Fruit fly (Drosophila melanogaster) whole organism, embryonic: ENCODE data around the gene CG4880.

ENCODE experiments used
- Bgb ChIP-seq: fragments of 200-800 bp; sonication (Bioruptor generic); IDR thresholded peaks from 2 replicates; pipeline ENCODE4 v1.3.6; 2022; ENCODE audit warnings: missing biosample characterization, missing genetic modification characterization; ENCODE audit not compliant: partially characterized antibody
- Blimp-1 ChIP-seq: fragments of 200-800 bp; sonication (Bioruptor generic); optimal IDR thresholded peaks from 3 replicates; lab custom pipeline; 2018; ENCODE audit warnings: missing biosample characterization, missing genetic modification characterization, mild to moderate bottlenecking, moderate library complexity, missing genetic modification reagents
- CG10267 ChIP-seq: fragments of 200-800 bp; sonication (Bioruptor generic); optimal IDR thresholded peaks from 2 replicates; lab custom pipeline; 2018; ENCODE audit warnings: missing biosample characterization, mild to moderate bottlenecking, missing genetic modification characterization, moderate library complexity
- CG10979 ChIP-seq: fragments of 200-800 bp; sonication (Bioruptor generic); optimal IDR thresholded peaks from 2 replicates; lab custom pipeline; 2018; ENCODE audit warnings: missing biosample characterization, mild to moderate bottlenecking, missing genetic modification characterization, moderate library complexity
- CG11504 ChIP-seq: fragments of 200-800 bp; sonication (Bioruptor generic); optimal IDR thresholded peaks from 3 replicates; lab custom pipeline; 2019; ENCODE audit warnings: missing biosample characterization, mild to moderate bottlenecking, missing genetic modification characterization, moderate library complexity
- CG11723 ChIP-seq: fragments of 200-800 bp; sonication (Bioruptor generic); optimal IDR thresholded peaks from 2 replicates; lab custom pipeline; 2017; ENCODE audit warnings: missing biosample characterization, mild to moderate bottlenecking, missing genetic modification characterization
- CG15269 ChIP-seq: fragments of 200-800 bp; sonication (Bioruptor generic); optimal IDR thresholded peaks from 2 replicates; lab custom pipeline; 2018; ENCODE audit warnings: missing biosample characterization, mild to moderate bottlenecking, missing genetic modification characterization, moderate library complexity
- CG15479 ChIP-seq: fragments of 200-800 bp; sonication (Bioruptor generic); optimal IDR thresholded peaks from 3 replicates; lab custom pipeline; 2019; ENCODE audit warnings: missing biosample characterization, mild to moderate bottlenecking, missing genetic modification characterization, moderate library complexity
- CG16863 ChIP-seq: fragments of 200-800 bp; sonication (Bioruptor generic); optimal IDR thresholded peaks from 3 replicates; lab custom pipeline; 2016; ENCODE audit warnings: missing biosample characterization, missing genetic modification characterization
- CG17802 ChIP-seq: fragments of 200-800 bp; sonication (Bioruptor generic); optimal IDR thresholded peaks from 2 replicates; lab custom pipeline; 2018; ENCODE audit warnings: missing biosample characterization, mild to moderate bottlenecking, missing genetic modification characterization, moderate library complexity
- CG17912 ChIP-seq: fragments of 200-800 bp; sonication (Bioruptor generic); optimal IDR thresholded peaks from 2 replicates; lab custom pipeline; 2018; ENCODE audit warnings: missing biosample characterization, mild to moderate bottlenecking, missing genetic modification characterization
- CG1792 ChIP-seq: fragments of 200-800 bp; sonication (Bioruptor generic); optimal IDR thresholded peaks from 2 replicates; lab custom pipeline; 2016; ENCODE audit warnings: missing biosample characterization, missing genetic modification characterization
- CG2129 ChIP-seq: fragments of 200-800 bp; sonication (Bioruptor generic); IDR thresholded peaks from 2 replicates; pipeline ENCODE4 v1.3.6; 2022; ENCODE audit warnings: missing biosample characterization, missing genetic modification characterization; ENCODE audit not compliant: partially characterized antibody
- CG2202 ChIP-seq: fragments of 200-800 bp; sonication (Bioruptor generic); optimal IDR thresholded peaks from 2 replicates; lab custom pipeline; 2018; ENCODE audit warnings: missing biosample characterization, mild to moderate bottlenecking, missing genetic modification characterization
- CG2678 ChIP-seq: fragments of 200-800 bp; sonication (Bioruptor generic); optimal IDR thresholded peaks from 3 replicates; lab custom pipeline; 2019; ENCODE audit warnings: missing biosample characterization, mild to moderate bottlenecking, missing genetic modification characterization, moderate library complexity
- CG2712 ChIP-seq: fragments of 200-800 bp; optimal IDR thresholded peaks from 3 replicates; lab custom pipeline; 2019; ENCODE audit warnings: missing biosample characterization, mild to moderate bottlenecking, missing genetic modification characterization, moderate library complexity
- CG30431 ChIP-seq: fragments of 200-800 bp; sonication (Bioruptor generic); optimal IDR thresholded peaks from 2 replicates; lab custom pipeline; 2017; ENCODE audit warnings: missing biosample characterization, missing genetic modification characterization
- CG3163 ChIP-seq: fragments of 200-800 bp; sonication (Bioruptor generic); optimal IDR thresholded peaks from 3 replicates; lab custom pipeline; 2016; ENCODE audit warnings: missing biosample characterization, missing genetic modification characterization
- CG32772 ChIP-seq: fragments of 200-800 bp; sonication (Bioruptor generic); IDR thresholded peaks from 2 replicates; pipeline ENCODE4 v1.3.6; 2022; ENCODE audit warnings: missing biosample characterization, missing genetic modification characterization
- CG4820 ChIP-seq: fragments of 200-800 bp; sonication (Bioruptor generic); optimal IDR thresholded peaks from 3 replicates; lab custom pipeline; 2016; ENCODE audit warnings: missing biosample characterization, missing genetic modification characterization
- CG6254 ChIP-seq: fragments of 200-800 bp; sonication (Bioruptor generic); optimal IDR thresholded peaks from 3 replicates; lab custom pipeline; 2017; ENCODE audit warnings: mild to moderate bottlenecking, missing biosample characterization, missing genetic modification reagents, missing genetic modification characterization
- CG7556 ChIP-seq: fragments of 200-800 bp; sonication (Bioruptor generic); optimal IDR thresholded peaks from 2 replicates; lab custom pipeline; 2017; ENCODE audit warnings: missing biosample characterization, mild to moderate bottlenecking, missing genetic modification characterization
- CG7786 ChIP-seq: fragments of 200-800 bp; sonication (Bioruptor generic); optimal IDR thresholded peaks from 2 replicates; lab custom pipeline; 2016; ENCODE audit warnings: missing biosample characterization, missing genetic modification characterization
- CG7928 ChIP-seq: fragments of 200-800 bp; sonication (Bioruptor generic); optimal IDR thresholded peaks from 2 replicates; lab custom pipeline; 2017; ENCODE audit warnings: missing biosample characterization, mild to moderate bottlenecking, missing genetic modification characterization
- CrebB ChIP-seq: fragments of 200-800 bp; sonication (Bioruptor generic); optimal IDR thresholded peaks from 3 replicates; lab custom pipeline; 2018; ENCODE audit warnings: missing biosample characterization, mild to moderate bottlenecking, missing genetic modification characterization
- D ChIP-seq, 2 experiments: fragments of 200-800 bp in 1 of 2; fragments of >200 bp in 1 of 2; sonication (Bioruptor generic) in 1 of 2; optimal IDR thresholded peaks; 2 replicates in 1 of 2; 3 replicates in 1 of 2; lab custom pipeline; 2017; ENCODE audit warnings: mild to moderate bottlenecking in 1 of 2, missing biosample characterization in 1 of 2, missing genetic modification characterization in 1 of 2, missing genetic modification reagents in 1 of 2
- Fer1 ChIP-seq: fragments of 200-800 bp; sonication (Bioruptor generic); optimal IDR thresholded peaks from 2 replicates; lab custom pipeline; 2017; ENCODE audit warnings: missing biosample characterization, mild to moderate bottlenecking, missing genetic modification characterization
- HLH3B ChIP-seq: fragments of 200-800 bp; sonication (Bioruptor generic); IDR thresholded peaks from 2 replicates; pipeline ENCODE4 v1.3.6; 2022; ENCODE audit warnings: missing biosample characterization, missing genetic modification characterization
- MBD-R2 ChIP-seq: fragments of 200-800 bp; sonication (Bioruptor generic); IDR thresholded peaks from 2 replicates; pipeline ENCODE4 v1.3.6; 2022; ENCODE audit warnings: missing biosample characterization, missing genetic modification characterization
- NK7.1 ChIP-seq: fragments of 200-800 bp; sonication (Bioruptor generic); optimal IDR thresholded peaks from 3 replicates; lab custom pipeline; 2016; ENCODE audit warnings: missing biosample characterization, missing genetic modification characterization
- Sox100B ChIP-seq: fragments of 200-800 bp; sonication (Bioruptor generic); optimal IDR thresholded peaks from 3 replicates; lab custom pipeline; 2018; ENCODE audit warnings: missing biosample characterization, mild to moderate bottlenecking, missing genetic modification characterization
- Sox102F ChIP-seq: fragments of 200-800 bp; sonication (Bioruptor generic); optimal IDR thresholded peaks from 2 replicates; lab custom pipeline; 2018; ENCODE audit warnings: missing biosample characterization, mild to moderate bottlenecking, missing genetic modification characterization, moderate library complexity
- Usf ChIP-seq: fragments of 200-800 bp; sonication (Bioruptor generic); optimal IDR thresholded peaks from 2 replicates; lab custom pipeline; 2017; ENCODE audit warnings: missing genotype, missing biosample characterization, missing genetic modification characterization
- ab ChIP-seq: fragments of 200-800 bp; sonication (Bioruptor generic); optimal IDR thresholded peaks from 2 replicates; lab custom pipeline; 2016; ENCODE audit warnings: missing biosample characterization, missing genetic modification characterization
- bsh ChIP-seq, 2 experiments: fragments of 200-800 bp; sonication (Bioruptor generic); optimal IDR thresholded peaks; 2 replicates each; lab custom pipeline; 2017 to 2018; ENCODE audit warnings: mild to moderate bottlenecking in 2 of 2, missing biosample characterization in 2 of 2, missing genetic modification characterization in 2 of 2, moderate library complexity in 1 of 2
- cad ChIP-seq: fragments of >200 bp; optimal IDR thresholded peaks from 2 replicates; lab custom pipeline; 2017; ENCODE audit warnings: missing biosample characterization, missing genetic modification characterization
- ci ChIP-seq: fragments of 200-800 bp; sonication (Bioruptor generic); IDR thresholded peaks from 3 replicates; pipeline ENCODE4 v1.3.6; 2022; ENCODE audit warnings: missing biosample characterization, missing genetic modification characterization
- cwo ChIP-seq: fragments of 200-800 bp; sonication (Bioruptor generic); optimal IDR thresholded peaks from 3 replicates; lab custom pipeline; 2017; ENCODE audit warnings: missing biosample characterization, missing genetic modification characterization, mild to moderate bottlenecking, moderate library complexity, missing genetic modification reagents
- dmrt99B ChIP-seq: fragments of 200-800 bp; sonication (Bioruptor generic); optimal IDR thresholded peaks from 2 replicates; lab custom pipeline; 2018; ENCODE audit warnings: missing biosample characterization, mild to moderate bottlenecking, missing genetic modification characterization, moderate library complexity
- dysf ChIP-seq: fragments of 200-800 bp; sonication (Bioruptor generic); IDR thresholded peaks from 3 replicates; pipeline ENCODE4 v1.3.6; 2022; ENCODE audit warnings: missing biosample characterization, missing genetic modification characterization
- esg ChIP-seq: fragments of 200-800 bp; sonication (Bioruptor generic); conservative IDR thresholded peaks from 2 replicates; pipeline ENCODE4 v1.3.6; 2022; ENCODE audit warnings: missing biosample characterization, missing genetic modification characterization
- gem ChIP-seq: fragments of 200-800 bp; sonication (Bioruptor generic); optimal IDR thresholded peaks from 2 replicates; lab custom pipeline; 2019; ENCODE audit warnings: missing biosample characterization, mild to moderate bottlenecking, missing genetic modification characterization, moderate library complexity
- pan ChIP-seq, 4 experiments: fragments of >200 bp in 3 of 4; fragments of 200-800 bp in 1 of 4; sonication (Bioruptor generic) in 1 of 4; optimal IDR thresholded peaks in 3 of 4; IDR thresholded peaks in 1 of 4; 2 replicates each; pipeline versions ENCODE4 v1.3.6 to Lab custom; 2017 to 2022; ENCODE audit warnings: missing biosample characterization in 2 of 4, missing genetic modification characterization in 2 of 4, mixed read lengths in 1 of 4
- peb ChIP-seq: fragments of 200-800 bp; sonication (Bioruptor generic); IDR thresholded peaks from 2 replicates; pipeline ENCODE4 v1.3.6; 2022; ENCODE audit warnings: missing biosample characterization, missing genetic modification characterization
- pzg ChIP-seq: fragments of 200-800 bp; sonication (Bioruptor generic); optimal IDR thresholded peaks from 3 replicates; lab custom pipeline; 2018; ENCODE audit warnings: missing biosample characterization, mild to moderate bottlenecking, missing genetic modification characterization, moderate library complexity
- ranshi ChIP-seq: fragments of 200-800 bp; sonication (Bioruptor generic); IDR thresholded peaks from 2 replicates; pipeline ENCODE4 v1.3.6; 2022; ENCODE audit warnings: missing biosample characterization, missing genetic modification characterization
- run ChIP-seq: fragments of 200-800 bp; sonication (Bioruptor generic); optimal IDR thresholded peaks from 3 replicates; lab custom pipeline; 2018; ENCODE audit warnings: missing biosample characterization, mild to moderate bottlenecking, missing genetic modification characterization
- tgo ChIP-seq: fragments of 200-800 bp; sonication (Bioruptor generic); IDR thresholded peaks from 3 replicates; pipeline ENCODE4 v1.3.6; 2022; ENCODE audit warnings: missing biosample characterization, missing genetic modification characterization

The CG4880 gene

dm6 chrX:16848978-16849377 lies 37.6 kb upstream of the CG4880 start:
- TF ChIP-seq cad (GFP tag; lab: Kevin White, UChicago) (no peak), pzg (GFP tag; lab: Kevin White, UChicago) (no peak), D (optimal IDR thresholded peaks at IDR 0.05; lab: Kevin White, UChicago) (no peak), D (GFP tag; optimal IDR thresholded peaks at IDR 0.05; lab: Kevin White, UChicago) (peak; percentile 5), esg (0 out of 2 replicates have a peak, but pooled peaks have one; percentile 13), run (tag; lab: Kevin White, UChicago) (no peak), Sox102F (GFP tag; lab: Kevin White, UChicago) (peak; percentile 24), ranshi (peak; percentile 16; the same call in 1 of the 2 replicates), gem (tag; lab: Kevin White, UChicago) (peak; percentile 39), CG3163 (GFP tag; lab: Kevin White, UChicago) (no peak), CG2678 (no peak), CG2712 (tag; lab: Kevin White, UChicago) (peak; percentile 16), Bgb (GFP tag; lab: Robert Waterston, UW) (no peak), CG7928 (no peak), HLH3B (GFP tag; lab: Robert Waterston, UW) (peak; percentile 54), CG11723 (no peak), peb (GFP tag; lab: Robert Waterston, UW) (0 out of 2 replicates have a peak, but pooled peaks have one; percentile 13), CG7786 (no peak), ci (GFP tag; lab: Robert Waterston, UW) (0 out of 3 replicates have a peak, but pooled peaks have one; percentile 33), pan (optimal IDR thresholded peaks at IDR 0.05; lab: Kevin White, UChicago) (no peak), pan (GFP tag; optimal IDR thresholded peaks at IDR 0.05 in 1 of 2, IDR thresholded peaks at IDR 0.05 in 1 of 2) (peak in 1 of 2 experiments; percentile 8), CG2129 (GFP tag; lab: Robert Waterston, UW) (no peak), dysf (GFP tag; lab: Robert Waterston, UW) (0 out of 3 replicates have a peak, but pooled peaks have one; percentile 36), Sox100B (GFP tag; lab: Kevin White, UChicago) (peak; percentile 7), CG1792 (GFP tag; lab: Kevin White, UChicago) (no peak), CG17802 (tag; lab: Kevin White, UChicago) (no peak), CG32772 (0 out of 2 replicates have a peak, but pooled peaks have one; percentile 17), Fer1 (GFP tag; lab: Kevin White, UChicago) (no peak), CG4820 (peak; percentile 1), Blimp-1 (GFP tag; lab: Kevin White, UChicago) (peak; percentile 38), dmrt99B (tag; lab: Kevin White, UChicago) (peak; percentile 39), CG15269 (no peak), CG10979 (tag; lab: Kevin White, UChicago) (peak; percentile 53), CG30431 (no peak), CG17912 (GFP tag; lab: Kevin White, UChicago) (no peak), MBD-R2 (GFP tag; lab: Robert Waterston, UW) (no peak), CG6254 (GFP tag; lab: Kevin White, UChicago) (peak; percentile 18), ab (no peak), bsh (GFP tag; optimal IDR thresholded peaks at IDR 0.05; lab: Kevin White, UChicago) (peak in 1 of 2 experiments; percentile 35), NK7.1 (GFP tag; lab: Kevin White, UChicago) (no peak), CG16863 (GFP tag; lab: Kevin White, UChicago) (no peak), cwo (GFP tag; lab: Kevin White, UChicago) (no peak), CG15479 (GFP tag; lab: Kevin White, UChicago) (no peak), tgo (GFP tag; lab: Robert Waterston, UW) (0 out of 3 replicates have a peak, but pooled peaks have one; percentile 20), CG7556 (GFP tag; lab: Kevin White, UChicago) (no peak), CG10267 (tag; lab: Kevin White, UChicago) (peak; percentile 8), Usf (no peak), CrebB (tag; lab: Kevin White, UChicago) (no peak), CG11504 (tag; lab: Kevin White, UChicago) (peak; percentile 37), CG2202 (no peak)
